Fruit fly (Drosophila melanogaster) Kc167 (cell line): ENCODE data around the gene CG15876.

Experiments used
- Myc ChIP-seq: fragments of >200 bp; optimal IDR thresholded peaks from 2 replicates; lab custom pipeline; 2017; ENCODE audit warnings: missing external identifiers
- h ChIP-seq: fragments of >200 bp; optimal IDR thresholded peaks from 3 replicates; lab custom pipeline; 2018; ENCODE audit warnings: missing external identifiers
- insv ChIP-seq: fragments of >200 bp; optimal IDR thresholded peaks from 3 replicates; lab custom pipeline; 2018; ENCODE audit warnings: missing external identifiers
- psq ChIP-seq: fragments of >200 bp; optimal IDR thresholded peaks from 2 replicates; lab custom pipeline; 2017; ENCODE audit warnings: missing external identifiers
- ttk ChIP-seq: sonication (Bioruptor generic); optimal IDR thresholded peaks from 2 replicates; lab custom pipeline; 2017; ENCODE audit warnings: missing external identifiers

dm6 chr3L:4729805-4730204 is 35.2 kb upstream of the CG15876 start:
- TF ChIP-seq psq (lab: Kevin White, UChicago) (no peak), h (lab: Kevin White, UChicago) (no peak), Myc (lab: Kevin White, UChicago) (no peak), ttk (lab: Kevin White, UChicago) (no peak), insv (lab: Kevin White, UChicago) (no peak)
